Worm (Caenorhabditis elegans) whole organism, L2 larva: ENCODE data around the gene F56C9.10.

ENCODE experiments used
- C34F6.9 ChIP-seq: fragments of 150-350 bp; optimal IDR thresholded peaks from 2 replicates; lab custom pipeline; 2014; ENCODE audit warnings: missing biosample characterization, missing genetic modification characterization
- F13H6.1 ChIP-seq: sonication (generic microtip); optimal IDR thresholded peaks from 2 replicates; lab custom pipeline; 2016; ENCODE audit warnings: missing genetic modification characterization, missing compliant biosample characterization
- Y55F3AM.14 ChIP-seq: fragments of 200-800 bp; sonication (Bioruptor generic); optimal IDR thresholded peaks from 2 replicates; lab custom pipeline; 2018; ENCODE audit warnings: mild to moderate bottlenecking, missing genetic modification characterization, missing compliant biosample characterization
- aly-2 ChIP-seq: fragments of 150-350 bp; optimal IDR thresholded peaks from 2 replicates; lab custom pipeline; 2014; ENCODE audit warnings: missing biosample characterization, missing genetic modification characterization
- dmd-4 ChIP-seq: sonication (generic microtip); optimal IDR thresholded peaks from 2 replicates; lab custom pipeline; 2017; ENCODE audit warnings: missing biosample characterization, missing genetic modification characterization
- fos-1 ChIP-seq: fragments of 150-350 bp; optimal IDR thresholded peaks from 2 replicates; lab custom pipeline; 2014; ENCODE audit warnings: missing biosample characterization, missing genetic modification characterization
- lin-13 ChIP-seq: fragments of 150-350 bp; optimal IDR thresholded peaks from 2 replicates; lab custom pipeline; 2014; ENCODE audit warnings: missing biosample characterization, missing genetic modification reagents, missing genetic modification characterization
- mab-5 ChIP-seq: fragments of 150-350 bp; optimal IDR thresholded peaks from 2 replicates; lab custom pipeline; 2014; ENCODE audit warnings: missing biosample characterization, missing genetic modification characterization
- nhr-12 ChIP-seq: fragments of 150-350 bp; optimal IDR thresholded peaks from 2 replicates; lab custom pipeline; 2014; ENCODE audit warnings: missing biosample characterization, missing genetic modification characterization
- nhr-237 ChIP-seq: fragments of 150-350 bp; optimal IDR thresholded peaks from 2 replicates; lab custom pipeline; 2014; ENCODE audit warnings: missing biosample characterization, missing genetic modification characterization
- snpc-4 ChIP-seq: fragments of 150-350 bp; optimal IDR thresholded peaks from 2 replicates; lab custom pipeline; 2014; ENCODE audit warnings: missing biosample characterization, missing genetic modification characterization

DNA sequence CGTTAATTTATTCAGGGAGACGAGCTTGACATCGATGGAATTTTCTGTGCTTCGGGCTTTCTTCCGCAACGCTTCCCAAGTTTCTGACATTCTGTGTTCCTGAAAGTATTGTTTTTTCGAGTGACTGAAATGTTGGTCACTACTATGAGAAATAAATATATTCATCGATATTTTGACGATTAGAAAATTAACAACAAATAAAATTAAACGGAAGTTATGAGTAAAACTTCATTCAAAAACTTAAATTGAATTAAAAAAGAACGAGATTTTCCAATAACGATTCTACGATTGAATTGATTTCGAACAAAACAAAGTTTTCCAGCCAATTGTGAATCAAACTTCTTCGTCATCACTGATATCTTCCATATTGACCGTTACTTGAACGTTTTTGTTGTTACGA, 14.0 kb upstream of the F56C9.10 start, which contains the start of gene gos-28:
- no peak for TF ChIP-seq fos-1 (tag; lab: Kevin White, UChicago)
- no peak for TF ChIP-seq dmd-4 (tag; lab: Kevin White, UChicago)
- no peak for TF ChIP-seq nhr-237 (tag; lab: Kevin White, UChicago)
- no peak for TF ChIP-seq nhr-12
- TF ChIP-seq C34F6.9 (tag; lab: Kevin White, UChicago): no peak
- TF ChIP-seq aly-2 (tag; lab: Kevin White, UChicago): no peak
- no peak for TF ChIP-seq Y55F3AM.14 (GFP tag; lab: Kevin White, UChicago)
- TF ChIP-seq lin-13: no peak
- TF ChIP-seq snpc-4 (tag; lab: Kevin White, UChicago): no peak
- no peak for TF ChIP-seq mab-5 (tag; lab: Kevin White, UChicago)
- TF ChIP-seq F13H6.1 (tag; lab: Kevin White, UChicago): no peak
